Fruit fly (Drosophila melanogaster) whole organism, embryonic: ENCODE measurements around the gene UK114.

Experiments used
- ATbp ChIP-seq: fragments of 200-800 bp; sonication (Bioruptor generic); optimal IDR thresholded peaks from 2 replicates; lab custom pipeline; 2017; ENCODE audit warnings: missing biosample characterization, mild to moderate bottlenecking, missing genetic modification characterization, missing genetic modification reagents
- Atf3 ChIP-seq: fragments of 200-800 bp; sonication (Bioruptor generic); optimal IDR thresholded peaks from 3 replicates; lab custom pipeline; 2016; ENCODE audit warnings: missing biosample characterization, missing genetic modification characterization
- Atf6 ChIP-seq: fragments of 200-800 bp; sonication (Bioruptor generic); IDR thresholded peaks from 2 replicates; pipeline ENCODE4 v1.3.6; 2022; ENCODE audit warnings: missing biosample characterization, missing genetic modification characterization
- Awh ChIP-seq: fragments of 200-800 bp; sonication (Bioruptor generic); IDR thresholded peaks from 2 replicates; pipeline ENCODE4, ENCODE4 v1.3.6; 2022; ENCODE audit warnings: missing biosample characterization, missing genetic modification characterization
- BEAF-32 ChIP-seq: fragments of 200-800 bp; sonication (Bioruptor generic); optimal IDR thresholded peaks from 3 replicates; lab custom pipeline; 2017; ENCODE audit warnings: missing biosample characterization, missing genetic modification characterization, mild to moderate bottlenecking, moderate library complexity, missing genetic modification reagents
- CG10366 ChIP-seq: fragments of 200-800 bp; sonication (Bioruptor generic); IDR thresholded peaks from 2 replicates; pipeline ENCODE4 v1.3.6; 2022; ENCODE audit warnings: missing biosample characterization, missing genetic modification characterization
- CG11504 ChIP-seq: fragments of 200-800 bp; sonication (Bioruptor generic); optimal IDR thresholded peaks from 3 replicates; lab custom pipeline; 2019; ENCODE audit warnings: missing biosample characterization, mild to moderate bottlenecking, missing genetic modification characterization, moderate library complexity
- CG12659 ChIP-seq: fragments of 200-800 bp; sonication (Bioruptor generic); optimal IDR thresholded peaks from 3 replicates; lab custom pipeline; 2017; ENCODE audit warnings: mild to moderate bottlenecking, missing biosample characterization, missing genetic modification reagents, missing genetic modification characterization
- CG14710 ChIP-seq: fragments of 200-800 bp; sonication (Bioruptor generic); optimal IDR thresholded peaks from 3 replicates; lab custom pipeline; 2019; ENCODE audit warnings: missing biosample characterization, mild to moderate bottlenecking, missing genetic modification characterization, moderate library complexity
- CG15269 ChIP-seq: fragments of 200-800 bp; sonication (Bioruptor generic); optimal IDR thresholded peaks from 2 replicates; lab custom pipeline; 2018; ENCODE audit warnings: missing biosample characterization, mild to moderate bottlenecking, missing genetic modification characterization, moderate library complexity
- CG15601 ChIP-seq: fragments of 200-800 bp; sonication (Bioruptor generic); optimal IDR thresholded peaks from 3 replicates; lab custom pipeline; 2019; ENCODE audit warnings: missing biosample characterization, mild to moderate bottlenecking, missing genetic modification characterization, moderate library complexity
- CG1647 ChIP-seq: fragments of 200-800 bp; sonication (Bioruptor generic); optimal IDR thresholded peaks from 3 replicates; lab custom pipeline; 2016; ENCODE audit warnings: missing biosample characterization, missing genetic modification characterization
- CG17361 ChIP-seq: fragments of 200-800 bp; sonication (Bioruptor generic); IDR thresholded peaks from 3 replicates; pipeline ENCODE4 v1.3.6; 2022; ENCODE audit warnings: missing biosample characterization, missing genetic modification characterization
- CG18599 ChIP-seq: fragments of 200-800 bp; sonication (Bioruptor generic); optimal IDR thresholded peaks from 3 replicates; lab custom pipeline; 2017; ENCODE audit warnings: missing biosample characterization, missing genetic modification characterization, mild to moderate bottlenecking, moderate library complexity, missing genetic modification reagents
- CG3163 ChIP-seq: fragments of 200-800 bp; sonication (Bioruptor generic); optimal IDR thresholded peaks from 3 replicates; lab custom pipeline; 2016; ENCODE audit warnings: missing biosample characterization, missing genetic modification characterization
- CG33213 ChIP-seq: fragments of 200-800 bp; sonication (Bioruptor generic); optimal IDR thresholded peaks from 3 replicates; lab custom pipeline; 2016; ENCODE audit warnings: missing biosample characterization, missing genetic modification characterization
- CG7372 ChIP-seq: fragments of 200-800 bp; sonication (Bioruptor generic); IDR thresholded peaks from 2 replicates; pipeline ENCODE4 v1.3.6; 2022; ENCODE audit warnings: missing biosample characterization, missing genetic modification characterization
- CG7963 ChIP-seq: fragments of 200-800 bp; sonication (Bioruptor generic); IDR thresholded peaks from 3 replicates; pipeline ENCODE4 v1.3.6; 2022; ENCODE audit warnings: missing biosample characterization, missing genetic modification characterization; ENCODE audit not compliant: partially characterized antibody
- CG8765 ChIP-seq: fragments of 200-800 bp; sonication (Bioruptor generic); IDR thresholded peaks from 2 replicates; pipeline ENCODE4 v1.3.6; 2022; ENCODE audit warnings: missing biosample characterization, missing genetic modification characterization
- CG9797 ChIP-seq: fragments of 200-800 bp; sonication (Bioruptor generic); optimal IDR thresholded peaks from 3 replicates; lab custom pipeline; 2018; ENCODE audit warnings: missing biosample characterization, mild to moderate bottlenecking, missing genetic modification characterization
- Dfd ChIP-seq, 2 experiments: fragments of >200 bp; optimal IDR thresholded peaks; 2 replicates each; lab custom pipeline; 2017; ENCODE audit warnings: missing biosample characterization in 2 of 2, missing genetic modification characterization in 2 of 2
- Dip3 ChIP-seq: fragments of 200-800 bp; sonication (Bioruptor generic); optimal IDR thresholded peaks from 3 replicates; lab custom pipeline; 2016; ENCODE audit warnings: missing biosample characterization, missing genetic modification characterization
- Dll ChIP-seq: fragments of 200-800 bp; sonication (Bioruptor generic); IDR thresholded peaks from 4 replicates; pipeline ENCODE4 v1.3.6; 2022; ENCODE audit warnings: missing biosample characterization, missing genetic modification characterization; ENCODE audit not compliant: partially characterized antibody
- Dref ChIP-seq: fragments of 200-800 bp; sonication (Bioruptor generic); IDR thresholded peaks from 2 replicates; pipeline ENCODE4 v1.3.6; 2022; ENCODE audit warnings: missing biosample characterization, missing genetic modification characterization
- E2f1 ChIP-seq: fragments of 200-800 bp; sonication (Bioruptor generic); IDR thresholded peaks from 2 replicates; pipeline ENCODE4 v1.3.6; 2022; ENCODE audit warnings: missing biosample characterization, missing genetic modification characterization
- ERR ChIP-seq: fragments of 200-800 bp; sonication (Bioruptor generic); optimal IDR thresholded peaks from 2 replicates; lab custom pipeline; 2016; ENCODE audit warnings: missing biosample characterization, missing genetic modification characterization
- Fer2 ChIP-seq: fragments of 200-800 bp; sonication (Bioruptor generic); optimal IDR thresholded peaks from 2 replicates; lab custom pipeline; 2018; ENCODE audit warnings: missing biosample characterization, mild to moderate bottlenecking, missing genetic modification characterization, moderate library complexity
- H2.0 ChIP-seq: fragments of 200-800 bp; sonication (Bioruptor generic); IDR thresholded peaks from 2 replicates; pipeline ENCODE4 v1.3.6; 2022; ENCODE audit warnings: missing biosample characterization, missing genetic modification characterization
- HLH3B ChIP-seq: fragments of 200-800 bp; sonication (Bioruptor generic); IDR thresholded peaks from 2 replicates; pipeline ENCODE4 v1.3.6; 2022; ENCODE audit warnings: missing biosample characterization, missing genetic modification characterization
- Hmr ChIP-seq: fragments of 200-800 bp; sonication (Bioruptor generic); optimal IDR thresholded peaks from 3 replicates; lab custom pipeline; 2017; ENCODE audit warnings: mild to moderate bottlenecking, missing biosample characterization, missing genetic modification reagents, missing genetic modification characterization
- Opbp ChIP-seq: fragments of 200-800 bp; sonication (Bioruptor generic); IDR thresholded peaks from 3 replicates; pipeline ENCODE4 v1.3.6; 2022; ENCODE audit warnings: missing biosample characterization, missing genetic modification characterization; ENCODE audit not compliant: partially characterized antibody
- Six4 ChIP-seq: fragments of 200-800 bp; sonication (Bioruptor generic); optimal IDR thresholded peaks from 2 replicates; lab custom pipeline; 2016; ENCODE audit warnings: missing biosample characterization, missing genetic modification characterization
- Sry-β ChIP-seq: fragments of 200-800 bp; sonication (Bioruptor generic); optimal IDR thresholded peaks from 2 replicates; lab custom pipeline; 2018; ENCODE audit warnings: missing biosample characterization, mild to moderate bottlenecking, missing genetic modification characterization, moderate library complexity
- Ssrp ChIP-seq: fragments of 200-800 bp; sonication (Bioruptor generic); optimal IDR thresholded peaks from 2 replicates; lab custom pipeline; 2018; ENCODE audit warnings: missing biosample characterization, mild to moderate bottlenecking, missing genetic modification characterization, moderate library complexity
- bsh ChIP-seq, 2 experiments: fragments of 200-800 bp; sonication (Bioruptor generic); optimal IDR thresholded peaks; 2 replicates each; lab custom pipeline; 2017 to 2018; ENCODE audit warnings: mild to moderate bottlenecking in 2 of 2, missing biosample characterization in 2 of 2, missing genetic modification characterization in 2 of 2, moderate library complexity in 1 of 2
- cg ChIP-seq: fragments of 200-800 bp; sonication (Bioruptor generic); optimal IDR thresholded peaks from 3 replicates; lab custom pipeline; 2019; ENCODE audit warnings: missing biosample characterization, mild to moderate bottlenecking, missing genetic modification characterization, moderate library complexity
- chif ChIP-seq, 2 experiments: fragments of 200-800 bp; sonication (Bioruptor generic); optimal IDR thresholded peaks; 3 replicates each; lab custom pipeline; 2016; ENCODE audit warnings: missing biosample characterization in 2 of 2, missing genetic modification characterization in 2 of 2
- dan ChIP-seq: fragments of 200-800 bp; sonication (Bioruptor generic); IDR thresholded peaks from 2 replicates; pipeline ENCODE4 v1.3.6; 2022; ENCODE audit warnings: missing biosample characterization, missing genetic modification characterization
- inv ChIP-seq: fragments of 200-800 bp; sonication (Bioruptor generic); IDR thresholded peaks from 2 replicates; pipeline ENCODE4 v1.3.6; 2022; ENCODE audit warnings: missing biosample characterization, missing genetic modification characterization; ENCODE audit not compliant: partially characterized antibody
- lab ChIP-seq: fragments of 200-800 bp; sonication (Bioruptor generic); optimal IDR thresholded peaks from 3 replicates; lab custom pipeline; 2017; ENCODE audit warnings: missing biosample characterization, missing genetic modification characterization, mild to moderate bottlenecking, moderate library complexity, missing genetic modification reagents
- pho ChIP-seq: fragments of 200-800 bp; sonication (Bioruptor generic); optimal IDR thresholded peaks from 2 replicates; lab custom pipeline; 2016; ENCODE audit warnings: missing biosample characterization, missing genetic modification characterization
- pzg ChIP-seq: fragments of 200-800 bp; sonication (Bioruptor generic); optimal IDR thresholded peaks from 3 replicates; lab custom pipeline; 2018; ENCODE audit warnings: missing biosample characterization, mild to moderate bottlenecking, missing genetic modification characterization, moderate library complexity
- row ChIP-seq: fragments of 200-800 bp; sonication (Bioruptor generic); IDR thresholded peaks from 3 replicates; pipeline ENCODE4 v1.3.6; 2022; ENCODE audit warnings: missing biosample characterization, missing genetic modification characterization
- scrt ChIP-seq: fragments of 200-800 bp; sonication (Bioruptor generic); optimal IDR thresholded peaks from 2 replicates; lab custom pipeline; 2018; ENCODE audit warnings: missing biosample characterization, mild to moderate bottlenecking, missing genetic modification characterization, moderate library complexity
- sd ChIP-seq: fragments of 200-800 bp; sonication (Bioruptor generic); optimal IDR thresholded peaks from 3 replicates; lab custom pipeline; 2018; ENCODE audit warnings: missing biosample characterization, mild to moderate bottlenecking, missing genetic modification characterization, moderate library complexity
- slbo ChIP-seq: fragments of 200-800 bp; sonication (Bioruptor generic); IDR thresholded peaks from 2 replicates; pipeline ENCODE4 v1.3.6; 2022; ENCODE audit warnings: missing biosample characterization, missing genetic modification characterization
- tna ChIP-seq: fragments of 200-800 bp; sonication (Bioruptor generic); IDR thresholded peaks from 2 replicates; pipeline ENCODE4 v1.3.6; 2022; ENCODE audit warnings: missing biosample characterization, missing genetic modification characterization; ENCODE audit not compliant: partially characterized antibody

Gene UK114

DNA sequence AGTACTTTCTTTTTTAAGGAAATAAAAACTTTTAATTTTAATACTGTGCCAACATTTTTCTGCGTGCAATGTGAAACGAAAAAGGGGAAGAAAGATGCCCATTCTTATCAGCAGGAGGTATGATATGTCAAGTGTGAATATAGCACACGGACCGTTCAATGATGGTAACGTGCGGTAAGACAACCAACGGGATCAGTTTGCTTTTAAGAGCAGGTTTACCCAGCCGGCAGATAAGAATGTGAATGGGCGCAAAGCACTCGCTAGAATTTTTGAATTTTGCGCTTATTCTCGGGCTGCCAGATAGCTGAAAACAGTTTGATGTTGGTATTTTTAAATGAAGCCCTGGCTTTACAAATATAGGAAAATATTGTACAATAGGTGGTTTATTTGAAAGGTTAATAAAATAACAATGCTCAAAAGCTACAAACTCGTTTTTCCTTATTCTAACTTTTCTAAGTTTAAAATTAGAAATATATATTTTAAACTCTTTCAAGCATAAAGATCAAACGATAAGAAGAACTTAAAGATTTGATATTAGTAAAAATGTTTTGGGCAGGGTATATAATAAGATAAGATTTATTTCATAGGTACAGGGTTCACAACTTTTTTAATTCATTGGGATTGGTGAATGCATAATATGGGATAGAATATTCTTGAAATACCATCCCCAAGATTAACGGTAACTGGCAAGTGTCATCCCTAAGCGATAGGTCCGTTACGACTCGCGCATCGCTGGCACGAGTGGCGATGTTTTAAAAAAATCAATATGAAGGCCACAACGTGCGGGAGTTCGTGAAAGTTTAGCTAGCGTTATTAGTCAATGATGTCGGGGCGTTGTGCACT, 26.5 kb downstream of the UK114 start, which contains the start of gene dao (continued):
- TF ChIP-seq CG10366 (peak; percentile 50; the same call in 1 of the 2 replicates), ERR (GFP tag; lab: Kevin White, UChicago) (no peak), CG11504 (peak; percentile 52), CG15269 (tag; lab: Kevin White, UChicago) (peak; percentile 43), pho (GFP tag; lab: Kevin White, UChicago) (peak; percentile 28), Dll (peak; percentile 86), Sry-β (GFP tag; lab: Kevin White, UChicago) (peak; percentile 46), Dip3 (GFP tag; lab: Kevin White, UChicago) (peak; percentile 28), pzg (GFP tag; lab: Kevin White, UChicago) (peak; percentile 31), ATbp (GFP tag; lab: Kevin White, UChicago) (no peak), CG1647 (GFP tag; lab: Kevin White, UChicago) (no peak), H2.0 (peak; percentile 36; the same call in 1 of the 2 replicates), CG9797 (no peak), bsh (GFP tag; optimal IDR thresholded peaks at IDR 0.05; lab: Kevin White, UChicago) (peak in 1 of 2 experiments; percentile 43), HLH3B (GFP tag; lab: Robert Waterston, UW) (peak; percentile 23; the same call in 1 of the 2 replicates), scrt (GFP tag; lab: Kevin White, UChicago) (no peak), CG12659 (GFP tag; lab: Kevin White, UChicago) (peak; percentile 51), CG17361 (peak; percentile 70), CG8765 (GFP tag; lab: Robert Waterston, UW) (no peak), E2f1 (GFP tag; lab: Robert Waterston, UW) (peak; percentile 30; the same call in 1 of the 2 replicates), dan (GFP tag; lab: Robert Waterston, UW) (no peak), tna (GFP tag; lab: Robert Waterston, UW) (peak; percentile 36; the same call in 1 of the 2 replicates), slbo (GFP tag; lab: Robert Waterston, UW) (peak; percentile 72), CG18599 (peak; percentile 54), CG33213 (GFP tag; lab: Kevin White, UChicago) (peak; percentile 5), BEAF-32 (GFP tag; lab: Kevin White, UChicago) (peak; percentile 81), Hmr (GFP tag; lab: Kevin White, UChicago) (peak; percentile 53), CG7963 (GFP tag; lab: Robert Waterston, UW) (peak; percentile 6; the same call in 1 of the 3 replicates), Atf3 (GFP tag; lab: Kevin White, UChicago) (peak; percentile 18), CG3163 (GFP tag; lab: Kevin White, UChicago) (peak; percentile 18), Dref (0 out of 2 replicates have a peak, but pooled peaks have one; percentile 37), cg (GFP tag; lab: Kevin White, UChicago) (no peak), inv (GFP tag; lab: Robert Waterston, UW) (peak; percentile 63), Atf6 (GFP tag; lab: Robert Waterston, UW) (0 out of 2 replicates have a peak, but pooled peaks have one; percentile 11), Fer2 (peak; percentile 10), chif (GFP tag; optimal IDR thresholded peaks at IDR 0.05; lab: Kevin White, UChicago) (peak in 1 of 2 experiments; percentile 1), row (GFP tag; lab: Robert Waterston, UW) (peak; percentile 80), CG7372 (GFP tag; lab: Robert Waterston, UW) (no peak), lab (peak; percentile 18), CG15601 (tag; lab: Kevin White, UChicago) (peak; percentile 15), Six4 (GFP tag; lab: Kevin White, UChicago) (peak; percentile 8), Dfd (GFP tag; optimal IDR thresholded peaks at IDR 0.05; lab: Kevin White, UChicago) (no peak), Opbp (GFP tag; lab: Robert Waterston, UW) (peak; percentile 85), Ssrp (peak; percentile 47), Awh (GFP tag; lab: Robert Waterston, UW) (no peak; the same call in 1 of the 2 replicates), sd (tag; lab: Kevin White, UChicago) (no peak), CG14710 (tag; lab: Kevin White, UChicago) (peak; percentile 51)
